Fruit fly (Drosophila melanogaster) whole organism, embryonic: Measurements from ENCODE around the gene CG46303.

Experiments used
- CG11398 ChIP-seq: fragments of 200-800 bp; sonication (Bioruptor generic); optimal IDR thresholded peaks from 2 replicates; lab custom pipeline; 2016; ENCODE audit warnings: missing biosample characterization, missing genetic modification characterization
- CG12769 ChIP-seq: fragments of 200-800 bp; sonication (Bioruptor generic); optimal IDR thresholded peaks from 2 replicates; lab custom pipeline; 2019; ENCODE audit warnings: missing biosample characterization, mild to moderate bottlenecking, missing genetic modification characterization, moderate library complexity
- CG13287 ChIP-seq: fragments of 200-800 bp; sonication (Bioruptor generic); IDR thresholded peaks from 2 replicates; pipeline ENCODE4 v1.3.6; 2022; ENCODE audit warnings: missing biosample characterization, missing genetic modification characterization; ENCODE audit not compliant: partially characterized antibody
- CG13296 ChIP-seq: fragments of 200-800 bp; sonication (Bioruptor generic); optimal IDR thresholded peaks from 3 replicates; lab custom pipeline; 2018; ENCODE audit warnings: missing biosample characterization, mild to moderate bottlenecking, missing genetic modification characterization
- CG13894 ChIP-seq: fragments of 200-800 bp; sonication (Bioruptor generic); optimal IDR thresholded peaks from 3 replicates; lab custom pipeline; 2018; ENCODE audit warnings: missing biosample characterization, mild to moderate bottlenecking, missing genetic modification characterization, moderate library complexity
- CG14014 ChIP-seq: fragments of 200-800 bp; sonication (Bioruptor generic); IDR thresholded peaks from 2 replicates; pipeline ENCODE4 v1.3.6; 2022; ENCODE audit warnings: missing biosample characterization, missing genetic modification characterization
- CG1647 ChIP-seq: fragments of 200-800 bp; sonication (Bioruptor generic); optimal IDR thresholded peaks from 3 replicates; lab custom pipeline; 2016; ENCODE audit warnings: missing biosample characterization, missing genetic modification characterization
- CG16813 ChIP-seq: fragments of 200-800 bp; sonication (Bioruptor generic); IDR thresholded peaks from 3 replicates; pipeline ENCODE4 v1.3.6; 2022; ENCODE audit warnings: missing biosample characterization, missing genetic modification characterization; ENCODE audit not compliant: partially characterized antibody
- CG1832 ChIP-seq: fragments of 200-800 bp; sonication (Bioruptor generic); optimal IDR thresholded peaks from 2 replicates; lab custom pipeline; 2017; ENCODE audit warnings: missing biosample characterization, mild to moderate bottlenecking, missing genetic modification characterization, inconsistent platforms
- CG18764 ChIP-seq: fragments of 200-800 bp; sonication (Bioruptor generic); optimal IDR thresholded peaks from 3 replicates; lab custom pipeline; 2016; ENCODE audit warnings: missing biosample characterization, missing genetic modification characterization
- CG2120 ChIP-seq: fragments of 200-800 bp; sonication (Bioruptor generic); optimal IDR thresholded peaks from 3 replicates; lab custom pipeline; 2016; ENCODE audit warnings: missing biosample characterization, missing genetic modification characterization
- CG3281 ChIP-seq: fragments of 200-800 bp; sonication (Bioruptor generic); optimal IDR thresholded peaks from 3 replicates; lab custom pipeline; 2017; ENCODE audit warnings: missing biosample characterization, mild to moderate bottlenecking, missing genetic modification characterization
- CG3995 ChIP-seq: fragments of 200-800 bp; sonication (Bioruptor generic); optimal IDR thresholded peaks from 3 replicates; lab custom pipeline; 2016; ENCODE audit warnings: missing biosample characterization, missing genetic modification characterization
- CG4360 ChIP-seq: fragments of 200-800 bp; sonication (Bioruptor generic); IDR thresholded peaks from 2 replicates; pipeline ENCODE4 v1.3.6; 2022; ENCODE audit warnings: missing biosample characterization, missing genetic modification characterization
- CG5245 ChIP-seq: fragments of 200-800 bp; sonication (Bioruptor generic); optimal IDR thresholded peaks from 3 replicates; lab custom pipeline; 2016; ENCODE audit warnings: missing biosample characterization, missing genetic modification characterization
- CG8281 ChIP-seq: fragments of 200-800 bp; sonication (Bioruptor generic); optimal IDR thresholded peaks from 2 replicates; lab custom pipeline; 2018; ENCODE audit warnings: missing biosample characterization, mild to moderate bottlenecking, missing genetic modification characterization, moderate library complexity
- CG8478 ChIP-seq: fragments of >200 bp; optimal IDR thresholded peaks from 2 replicates; lab custom pipeline; 2018
- CG8944 ChIP-seq: fragments of 200-800 bp; sonication (Bioruptor generic); optimal IDR thresholded peaks from 3 replicates; lab custom pipeline; 2016; ENCODE audit warnings: missing biosample characterization, missing genetic modification characterization
- CG9817 ChIP-seq: fragments of 200-800 bp; sonication (Bioruptor generic); optimal IDR thresholded peaks from 2 replicates; lab custom pipeline; 2018; ENCODE audit warnings: missing biosample characterization, mild to moderate bottlenecking, missing genetic modification characterization, moderate library complexity
- CoRest ChIP-seq: fragments of 200-800 bp; sonication (Bioruptor generic); optimal IDR thresholded peaks from 3 replicates; lab custom pipeline; 2018; ENCODE audit warnings: missing biosample characterization, mild to moderate bottlenecking, missing genetic modification characterization, moderate library complexity
- Deaf1 ChIP-seq: fragments of 200-800 bp; optimal IDR thresholded peaks from 3 replicates; lab custom pipeline; 2019; ENCODE audit warnings: missing biosample characterization, mild to moderate bottlenecking, missing genetic modification characterization, moderate library complexity
- Dref ChIP-seq: fragments of 200-800 bp; sonication (Bioruptor generic); IDR thresholded peaks from 2 replicates; pipeline ENCODE4 v1.3.6; 2022; ENCODE audit warnings: missing biosample characterization, missing genetic modification characterization
- HmgZ ChIP-seq: fragments of 200-800 bp; sonication (Bioruptor generic); optimal IDR thresholded peaks from 2 replicates; lab custom pipeline; 2018; ENCODE audit warnings: missing biosample characterization, mild to moderate bottlenecking, missing genetic modification characterization
- Hr3 ChIP-seq: fragments of 200-800 bp; sonication (Bioruptor generic); optimal IDR thresholded peaks from 3 replicates; lab custom pipeline; 2016; ENCODE audit warnings: missing biosample characterization, missing genetic modification characterization
- Lhr ChIP-seq: fragments of 200-800 bp; sonication (Bioruptor generic); optimal IDR thresholded peaks from 3 replicates; lab custom pipeline; 2017; ENCODE audit warnings: mild to moderate bottlenecking, missing biosample characterization, missing genetic modification reagents, missing genetic modification characterization
- MESR4 ChIP-seq: fragments of 200-800 bp; sonication (Bioruptor generic); optimal IDR thresholded peaks from 2 replicates; lab custom pipeline; 2018; ENCODE audit warnings: missing biosample characterization, mild to moderate bottlenecking, missing genetic modification characterization, moderate library complexity
- Nf-YA ChIP-seq: fragments of 200-800 bp; sonication (Bioruptor generic); IDR thresholded peaks from 2 replicates; pipeline ENCODE4 v1.3.6; 2022; ENCODE audit warnings: missing biosample characterization, missing genetic modification characterization
- Xbp1 ChIP-seq: fragments of 200-800 bp; sonication (Bioruptor generic); optimal IDR thresholded peaks from 3 replicates; lab custom pipeline; 2016; ENCODE audit warnings: missing biosample characterization, mild to moderate bottlenecking, missing genetic modification characterization
- ash1 ChIP-seq: fragments of 200-800 bp; sonication (Bioruptor generic); optimal IDR thresholded peaks from 2 replicates; lab custom pipeline; 2018; ENCODE audit warnings: missing biosample characterization, mild to moderate bottlenecking, missing genetic modification characterization
- bab2 ChIP-seq: fragments of 200-800 bp; sonication (Bioruptor generic); optimal IDR thresholded peaks from 2 replicates; lab custom pipeline; 2016; ENCODE audit warnings: missing biosample characterization, missing genetic modification characterization
- chinmo ChIP-seq: fragments of 200-800 bp; sonication (Bioruptor generic); IDR thresholded peaks from 4 replicates; pipeline ENCODE4 v1.3.6; 2022; ENCODE audit warnings: missing biosample characterization, missing genetic modification characterization; ENCODE audit not compliant: partially characterized antibody
- dimm ChIP-seq: fragments of 200-800 bp; sonication (Bioruptor generic); IDR thresholded peaks from 2 replicates; pipeline ENCODE4 v1.3.6; 2022; ENCODE audit warnings: missing biosample characterization, missing genetic modification characterization
- eve ChIP-seq, 2 experiments: fragments of >200 bp; optimal IDR thresholded peaks; 2 replicates each; lab custom pipeline; 2017; ENCODE audit warnings: missing biosample characterization in 2 of 2, missing genetic modification characterization in 2 of 2
- exex ChIP-seq: fragments of 200-800 bp; sonication (Bioruptor generic); optimal IDR thresholded peaks from 4 replicates; lab custom pipeline; 2018; ENCODE audit warnings: missing biosample characterization, mild to moderate bottlenecking, missing genetic modification characterization, moderate library complexity
- fd3F ChIP-seq: fragments of 200-800 bp; sonication (Bioruptor generic); optimal IDR thresholded peaks from 2 replicates; lab custom pipeline; 2018; ENCODE audit warnings: missing biosample characterization, mild to moderate bottlenecking, missing genetic modification characterization, moderate library complexity
- ftz-f1 ChIP-seq: fragments of 200-800 bp; sonication (Bioruptor generic); optimal IDR thresholded peaks from 2 replicates; lab custom pipeline; 2016; ENCODE audit warnings: missing biosample characterization, missing genetic modification characterization
- gfzf ChIP-seq: fragments of 200-800 bp; sonication (Bioruptor generic); optimal IDR thresholded peaks from 2 replicates; lab custom pipeline; 2016; ENCODE audit warnings: missing biosample characterization, mild to moderate bottlenecking, missing genetic modification characterization, moderate library complexity
- ind ChIP-seq: fragments of 200-800 bp; sonication (Bioruptor generic); optimal IDR thresholded peaks from 3 replicates; lab custom pipeline; 2016; ENCODE audit warnings: missing biosample characterization, missing genetic modification characterization
- kah ChIP-seq: fragments of 200-800 bp; sonication (Bioruptor generic); optimal IDR thresholded peaks from 2 replicates; lab custom pipeline; 2018; ENCODE audit warnings: missing biosample characterization, mild to moderate bottlenecking, missing genetic modification characterization
- maf-S ChIP-seq: fragments of 200-800 bp; sonication (Bioruptor generic); optimal IDR thresholded peaks from 2 replicates; lab custom pipeline; 2016; ENCODE audit warnings: missing biosample characterization, missing genetic modification characterization
- mld ChIP-seq: fragments of 200-800 bp; sonication (Bioruptor generic); IDR thresholded peaks from 3 replicates; pipeline ENCODE4 v1.3.6; 2022; ENCODE audit warnings: missing biosample characterization, missing genetic modification characterization; ENCODE audit not compliant: partially characterized antibody
- onecut ChIP-seq: fragments of 200-800 bp; sonication (Bioruptor generic); IDR thresholded peaks from 2 replicates; pipeline ENCODE4 v1.3.6; 2022; ENCODE audit warnings: missing biosample characterization, missing genetic modification characterization
- pfk ChIP-seq: fragments of 200-800 bp; sonication (Bioruptor generic); optimal IDR thresholded peaks from 2 replicates; lab custom pipeline; 2018; ENCODE audit warnings: missing biosample characterization, mild to moderate bottlenecking, missing genetic modification characterization, moderate library complexity
- pros ChIP-seq: fragments of 200-800 bp; sonication (Bioruptor generic); optimal IDR thresholded peaks from 3 replicates; lab custom pipeline; 2019; ENCODE audit warnings: missing biosample characterization, mild to moderate bottlenecking, missing genetic modification characterization, moderate library complexity
- slp2 ChIP-seq: fragments of 200-800 bp; sonication (Bioruptor generic); optimal IDR thresholded peaks from 2 replicates; lab custom pipeline; 2016; ENCODE audit warnings: missing biosample characterization, missing genetic modification characterization
- sob ChIP-seq: fragments of 200-800 bp; sonication (Bioruptor generic); IDR thresholded peaks from 2 replicates; pipeline ENCODE4 v1.3.6; 2022; ENCODE audit warnings: missing biosample characterization, missing genetic modification characterization
- sqz ChIP-seq: fragments of 200-800 bp; sonication (Bioruptor generic); optimal IDR thresholded peaks from 3 replicates; lab custom pipeline; 2018; ENCODE audit warnings: missing biosample characterization, mild to moderate bottlenecking, missing genetic modification characterization
- sr ChIP-seq: fragments of 200-800 bp; sonication (Bioruptor generic); IDR thresholded peaks from 3 replicates; pipeline ENCODE4 v1.3.6; 2022; ENCODE audit warnings: missing biosample characterization, missing genetic modification characterization
- trh ChIP-seq: fragments of 200-800 bp; sonication (Bioruptor generic); optimal IDR thresholded peaks from 2 replicates; lab custom pipeline; 2016; ENCODE audit warnings: missing biosample characterization, missing genetic modification characterization
- vnd ChIP-seq: fragments of 200-800 bp; sonication (Bioruptor generic); IDR thresholded peaks from 3 replicates; pipeline ENCODE4 v1.3.6; 2022; ENCODE audit warnings: missing biosample characterization, missing genetic modification characterization; ENCODE audit not compliant: partially characterized antibody
- vvl ChIP-seq: fragments of 200-800 bp; sonication (Bioruptor generic); IDR thresholded peaks from 2 replicates; pipeline ENCODE4 v1.3.6; 2022; ENCODE audit warnings: missing biosample characterization, missing genetic modification characterization
- z ChIP-seq: fragments of 200-800 bp; sonication (Bioruptor generic); IDR thresholded peaks from 3 replicates; pipeline ENCODE4 v1.3.6; 2022; ENCODE audit warnings: missing biosample characterization, missing genetic modification characterization

Gene CG46303

dm6 chr3R:5856215-5856614 is 34.4 kb downstream of the CG46303 start, which contains the start of the genes disp and ECSIT (continued):
- TF ChIP-seq CG16813 (GFP tag; lab: Robert Waterston, UW) (peak; percentile 16; the same call in 1 of the 3 replicates), mld (GFP tag; lab: Robert Waterston, UW) (no peak), Xbp1 (GFP tag; lab: Kevin White, UChicago) (peak; percentile 33), MESR4 (GFP tag; lab: Kevin White, UChicago) (no peak), maf-S (GFP tag; lab: Kevin White, UChicago) (peak; percentile 15), CG14014 (GFP tag; lab: Robert Waterston, UW) (no peak), pros (GFP tag; lab: Kevin White, UChicago) (no peak), trh (GFP tag; lab: Kevin White, UChicago) (no peak), CG3995 (peak; percentile 55), fd3F (GFP tag; lab: Kevin White, UChicago) (no peak), CoRest (tag; lab: Kevin White, UChicago) (peak; percentile 59), CG12769 (tag; lab: Kevin White, UChicago) (no peak), CG8478 (lab: Kevin White, UChicago) (no peak), CG9817 (peak; percentile 4), ash1 (GFP tag; lab: Kevin White, UChicago) (no peak), gfzf (GFP tag; lab: Kevin White, UChicago) (peak; percentile 9), CG11398 (GFP tag; lab: Kevin White, UChicago) (no peak), CG8281 (tag; lab: Kevin White, UChicago) (no peak), sqz (no peak), vnd (GFP tag; lab: Robert Waterston, UW) (no peak), CG1647 (GFP tag; lab: Kevin White, UChicago) (no peak), CG13296 (no peak), Nf-YA (no peak), CG2120 (GFP tag; lab: Kevin White, UChicago) (peak; percentile 59), CG3281 (GFP tag; lab: Kevin White, UChicago) (no peak), kah (no peak), dimm (GFP tag; lab: Robert Waterston, UW) (no peak), CG8944 (no peak), ind (GFP tag; lab: Kevin White, UChicago) (peak; percentile 43), vvl (GFP tag; lab: Robert Waterston, UW) (no peak), slp2 (GFP tag; lab: Kevin White, UChicago) (peak; percentile 14), pfk (GFP tag; lab: Kevin White, UChicago) (no peak), Hr3 (GFP tag; lab: Kevin White, UChicago) (peak; percentile 22), CG4360 (peak; percentile 67), Dref (GFP tag; lab: Robert Waterston, UW) (no peak), CG5245 (GFP tag; lab: Kevin White, UChicago) (no peak), bab2 (GFP tag; lab: Kevin White, UChicago) (peak; percentile 27), Lhr (GFP tag; lab: Kevin White, UChicago) (peak; percentile 9), sob (GFP tag; lab: Robert Waterston, UW) (no peak)

- TF ChIP-seq CG13894 (tag; lab: Kevin White, UChicago): peak; percentile 40
- peak; percentile 77 for TF ChIP-seq ftz-f1 (GFP tag; lab: Kevin White, UChicago)
- TF ChIP-seq exex (tag; lab: Kevin White, UChicago): peak; percentile 39
- 0 out of 2 replicates have a peak, but pooled peaks have one; percentile 12 for TF ChIP-seq CG13287 (GFP tag; lab: Robert Waterston, UW)
- peak; percentile 32 for TF ChIP-seq Deaf1 (tag; lab: Kevin White, UChicago)
- TF ChIP-seq HmgZ (tag; lab: Kevin White, UChicago): peak; percentile 51
- no peak for TF ChIP-seq CG1832 (GFP tag; lab: Kevin White, UChicago)
- TF ChIP-seq onecut: peak; percentile 95
- peak; percentile 87; the same call in 3 of the 4 replicates for TF ChIP-seq chinmo (GFP tag; lab: Robert Waterston, UW)
- no peak for TF ChIP-seq eve (GFP tag; optimal IDR thresholded peaks at IDR 0.05; lab: Kevin White, UChicago)
- no peak for TF ChIP-seq CG18764
- TF ChIP-seq z (GFP tag; lab: Robert Waterston, UW): 0 out of 3 replicates have a peak, but pooled peaks have one; percentile 20
- peak; percentile 50; the same call in 1 of the 3 replicates for TF ChIP-seq sr
Observed at dm6 chr3R:5860736-5861217, 39.0 kb downstream of the CG46303 start.
